Worm (Caenorhabditis elegans): ENCODE results near the gene F41B4.1.
A peak's percentile ranks its signal among the peaks of the same experiment; 100 is the strongest.

Gene F41B4.1

DNA sequence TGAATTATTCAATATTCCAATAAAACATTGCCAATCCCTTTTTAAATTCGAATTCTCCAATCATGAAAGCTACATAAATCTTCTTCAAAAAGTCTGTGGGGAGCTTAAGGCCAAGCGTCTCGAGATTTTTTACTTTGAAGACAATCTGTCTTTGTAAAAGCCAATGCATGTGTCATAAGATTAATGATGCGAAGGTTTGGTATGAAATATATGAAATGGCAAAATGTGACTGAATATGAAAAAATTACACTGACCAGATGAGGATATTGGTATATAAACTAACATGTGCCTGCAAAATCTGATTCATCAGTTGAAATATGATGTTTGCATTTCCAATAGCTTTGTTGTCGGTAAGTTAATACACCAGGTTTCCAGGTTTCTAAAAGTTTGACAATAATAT lies 20.3 kb upstream of the F41B4.1 start, which contains the start of gene C53B7.2:
Gene C53B7.2, plus strand, starts transcription at position 301 of the 400 bp plus-strand sequence.
- TF ChIP-seq ttx-3 (tag; optimal IDR thresholded peaks at IDR 0.05) (no peak), eyg-1 (tag; optimal IDR thresholded peaks at IDR 0.05) (no peak), ztf-16 (tag; optimal IDR thresholded peaks at IDR 0.05) (no peak), gmeb-2 (tag; optimal IDR thresholded peaks at IDR 0.05) (no peak), pat-9 (tag; optimal IDR thresholded peaks at IDR 0.05) (no peak), hlh-13 (GFP tag; optimal IDR thresholded peaks at IDR 0.05) (no peak), hlh-15 (tag; optimal IDR thresholded peaks at IDR 0.05) (no peak), pros-1 (tag; optimal IDR thresholded peaks at IDR 0.05) (no peak), ahr-1 (tag; optimal IDR thresholded peaks at IDR 0.05) (no peak)

- no peak for TF ChIP-seq ets-4 (tag; optimal IDR thresholded peaks at IDR 0.05)
- TF ChIP-seq eyg-1 (tag; optimal IDR thresholded peaks at IDR 0.05), result no peak
- TF ChIP-seq Y22D7AL.16 (tag; optimal IDR thresholded peaks at IDR 0.05), result no peak
- no peak for TF ChIP-seq sdc-2 (tag; optimal IDR thresholded peaks at IDR 0.05)
- no peak for TF ChIP-seq hlh-13 (GFP tag; optimal IDR thresholded peaks at IDR 0.05)
- TF ChIP-seq rnt-1 (tag; optimal IDR thresholded peaks at IDR 0.05), result no peak
- TF ChIP-seq ceh-31 (tag; optimal IDR thresholded peaks at IDR 0.05), result no peak
- TF ChIP-seq elt-2 (tag; optimal IDR thresholded peaks at IDR 0.05), result no peak
- no peak for TF ChIP-seq fkh-10 (GFP tag; optimal IDR thresholded peaks at IDR 0.05)
- TF ChIP-seq hlh-6 (tag; optimal IDR thresholded peaks at IDR 0.05), result no peak
- TF ChIP-seq nhr-11 (tag; optimal IDR thresholded peaks at IDR 0.05), result no peak
- TF ChIP-seq ceh-2 (tag; optimal IDR thresholded peaks at IDR 0.05), result no peak
Observed at ce11 chrX:6844394-6845072, 18.9 kb upstream of the F41B4.1 start, which contains the start of gene C53B7.3. TSS of gene C53B7.3 (plus strand) at chrX:6844755.

- TF ChIP-seq unc-55 (GFP tag; optimal IDR thresholded peaks at IDR 0.05), result no peak
- no peak for TF ChIP-seq tbx-7 (tag; optimal IDR thresholded peaks at IDR 0.05)
- TF ChIP-seq elt-2 (tag; optimal IDR thresholded peaks at IDR 0.05), result peak; percentile 3
- TF ChIP-seq F13H6.1 (tag; optimal IDR thresholded peaks at IDR 0.05), result no peak
- TF ChIP-seq ceh-18 (tag; optimal IDR thresholded peaks at IDR 0.05), result peak; percentile 20
- peak; percentile 76 for TF ChIP-seq ceh-48 (tag; optimal IDR thresholded peaks at IDR 0.05)
- no peak for TF ChIP-seq npax-4 (tag; optimal IDR thresholded peaks at IDR 0.05)
- TF ChIP-seq nfya-1 (tag; optimal IDR thresholded peaks at IDR 0.05), result peak; percentile 61
- TF ChIP-seq sox-2 (GFP tag; IDR thresholded peaks at IDR 0.05), result no peak
- TF ChIP-seq zip-5 (tag; optimal IDR thresholded peaks at IDR 0.05), result no peak
- TF ChIP-seq che-1 (tag; optimal IDR thresholded peaks at IDR 0.05), result no peak
- TF ChIP-seq unc-3 (GFP tag; conservative IDR thresholded peaks at IDR 0.05), result no peak
- TF ChIP-seq unc-3 (tag; optimal IDR thresholded peaks at IDR 0.05), result no peak
- peak; percentile 50 for TF ChIP-seq ceh-31 (tag; optimal IDR thresholded peaks at IDR 0.05)
- peak; percentile 24 for TF ChIP-seq ets-4 (tag; optimal IDR thresholded peaks at IDR 0.05)
- TF ChIP-seq ceh-24 (tag; optimal IDR thresholded peaks at IDR 0.05), result no peak
- peak; percentile 22 for TF ChIP-seq ceh-34 (tag; optimal IDR thresholded peaks at IDR 0.05)
- TF ChIP-seq fax-1 (tag; optimal IDR thresholded peaks at IDR 0.05), result no peak
- TF ChIP-seq unc-42 (tag; optimal IDR thresholded peaks at IDR 0.05), result peak; percentile 21
- no peak for TF ChIP-seq odd-2 (tag; optimal IDR thresholded peaks at IDR 0.05)
- no peak for TF ChIP-seq ceh-9 (tag; optimal IDR thresholded peaks at IDR 0.05)
Observed at ce11 chrX:6840670-6841308, 15.1 kb upstream of the F41B4.1 start, which contains the start of the genes glr-6 and asg-2. TSS of gene glr-6 (minus strand) at chrX:6840720. TSS of gene asg-2 (plus strand) at chrX:6841258.

All from whole organism, late embryonic.